Fruit fly (Drosophila melanogaster) whole organism, embryonic: ENCODE data around the gene CG1024.
A peak's percentile ranks its signal among the peaks of the same experiment; 100 is the strongest.

Experiments used
- Asciz ChIP-seq: fragments of 200-800 bp; sonication (Bioruptor generic); optimal IDR thresholded peaks from 2 replicates; lab custom pipeline; 2017; ENCODE audit warnings: missing biosample characterization, mild to moderate bottlenecking, missing genetic modification characterization, missing genetic modification reagents
- Atf-2 ChIP-seq: fragments of 200-800 bp; sonication (Bioruptor generic); optimal IDR thresholded peaks from 2 replicates; lab custom pipeline; 2016; ENCODE audit warnings: missing biosample characterization, missing genetic modification characterization
- B-H1 ChIP-seq: fragments of 200-800 bp; sonication (Bioruptor generic); IDR thresholded peaks from 3 replicates; pipeline ENCODE4 v1.3.6; 2022; ENCODE audit warnings: missing biosample characterization, missing genetic modification characterization
- Bgb ChIP-seq: fragments of 200-800 bp; sonication (Bioruptor generic); IDR thresholded peaks from 2 replicates; pipeline ENCODE4 v1.3.6; 2022; ENCODE audit warnings: missing biosample characterization, missing genetic modification characterization; ENCODE audit not compliant: partially characterized antibody
- CG10366 ChIP-seq: fragments of 200-800 bp; sonication (Bioruptor generic); IDR thresholded peaks from 2 replicates; pipeline ENCODE4 v1.3.6; 2022; ENCODE audit warnings: missing biosample characterization, missing genetic modification characterization
- CG10959 ChIP-seq: fragments of 200-800 bp; sonication (Bioruptor generic); IDR thresholded peaks from 2 replicates; pipeline ENCODE4 v1.3.6; 2022; ENCODE audit warnings: missing biosample characterization, missing genetic modification characterization
- CG12236 ChIP-seq: fragments of 200-800 bp; sonication (Bioruptor generic); optimal IDR thresholded peaks from 2 replicates; lab custom pipeline; 2016; ENCODE audit warnings: missing biosample characterization, missing genetic modification characterization
- CG12659 ChIP-seq: fragments of 200-800 bp; sonication (Bioruptor generic); optimal IDR thresholded peaks from 3 replicates; lab custom pipeline; 2017; ENCODE audit warnings: mild to moderate bottlenecking, missing biosample characterization, missing genetic modification reagents, missing genetic modification characterization
- CG13775 ChIP-seq: fragments of 200-800 bp; sonication (Bioruptor generic); optimal IDR thresholded peaks from 3 replicates; lab custom pipeline; 2017; ENCODE audit warnings: missing biosample characterization, mild to moderate bottlenecking, missing genetic modification characterization
- CG1647 ChIP-seq: fragments of 200-800 bp; sonication (Bioruptor generic); optimal IDR thresholded peaks from 3 replicates; lab custom pipeline; 2016; ENCODE audit warnings: missing biosample characterization, missing genetic modification characterization
- CG17359 ChIP-seq: fragments of 200-800 bp; sonication (Bioruptor generic); optimal IDR thresholded peaks from 3 replicates; lab custom pipeline; 2018; ENCODE audit warnings: missing biosample characterization, mild to moderate bottlenecking, missing genetic modification characterization, moderate library complexity
- CG18476 ChIP-seq: fragments of 200-800 bp; sonication (Bioruptor generic); optimal IDR thresholded peaks from 2 replicates; lab custom pipeline; 2016; ENCODE audit warnings: missing biosample characterization, mild to moderate bottlenecking, missing genetic modification characterization
- CG2202 ChIP-seq: fragments of 200-800 bp; sonication (Bioruptor generic); optimal IDR thresholded peaks from 2 replicates; lab custom pipeline; 2018; ENCODE audit warnings: missing biosample characterization, mild to moderate bottlenecking, missing genetic modification characterization
- CG30020 ChIP-seq: fragments of 200-800 bp; optimal IDR thresholded peaks from 2 replicates; lab custom pipeline; 2019; ENCODE audit warnings: missing biosample characterization, mild to moderate bottlenecking, missing genetic modification characterization, moderate library complexity
- CG34422 ChIP-seq: fragments of 200-800 bp; sonication (Bioruptor generic); IDR thresholded peaks from 3 replicates; pipeline ENCODE4 v1.3.6; 2022; ENCODE audit warnings: missing biosample characterization, missing genetic modification characterization
- CG5180 ChIP-seq: fragments of 200-800 bp; sonication (Bioruptor generic); optimal IDR thresholded peaks from 3 replicates; lab custom pipeline; 2017; ENCODE audit warnings: missing biosample characterization, missing genetic modification characterization, mild to moderate bottlenecking, moderate library complexity, missing genetic modification reagents
- CG6654 ChIP-seq: fragments of 200-800 bp; sonication (Bioruptor generic); optimal IDR thresholded peaks from 2 replicates; lab custom pipeline; 2017; ENCODE audit warnings: missing biosample characterization, mild to moderate bottlenecking, missing genetic modification characterization
- CG8359 ChIP-seq: fragments of 200-800 bp; sonication (Bioruptor generic); optimal IDR thresholded peaks from 2 replicates; lab custom pipeline; 2017; ENCODE audit warnings: missing biosample characterization, mild to moderate bottlenecking, missing genetic modification characterization, borderline replicate concordance
- CG9215 ChIP-seq: fragments of 200-800 bp; sonication (Bioruptor generic); IDR thresholded peaks from 2 replicates; pipeline ENCODE4 v1.3.6; 2022; ENCODE audit warnings: missing biosample characterization, missing genetic modification characterization
- CG9437 ChIP-seq: fragments of 200-800 bp; sonication (Bioruptor generic); optimal IDR thresholded peaks from 2 replicates; lab custom pipeline; 2018; ENCODE audit warnings: missing biosample characterization, mild to moderate bottlenecking, missing genetic modification characterization
- CHES-1-like ChIP-seq: fragments of 200-800 bp; sonication (Bioruptor generic); optimal IDR thresholded peaks from 2 replicates; lab custom pipeline; 2016; ENCODE audit warnings: missing biosample characterization, missing genetic modification characterization
- D ChIP-seq, 2 experiments: fragments of 200-800 bp in 1 of 2; fragments of >200 bp in 1 of 2; sonication (Bioruptor generic) in 1 of 2; optimal IDR thresholded peaks; 2 replicates in 1 of 2; 3 replicates in 1 of 2; lab custom pipeline; 2017; ENCODE audit warnings: mild to moderate bottlenecking in 1 of 2, missing biosample characterization in 1 of 2, missing genetic modification characterization in 1 of 2, missing genetic modification reagents in 1 of 2
- Dek ChIP-seq: fragments of 200-800 bp; sonication (Bioruptor generic); optimal IDR thresholded peaks from 3 replicates; lab custom pipeline; 2019; ENCODE audit warnings: missing biosample characterization, mild to moderate bottlenecking, missing genetic modification characterization, moderate library complexity
- Dip3 ChIP-seq: fragments of 200-800 bp; sonication (Bioruptor generic); optimal IDR thresholded peaks from 3 replicates; lab custom pipeline; 2016; ENCODE audit warnings: missing biosample characterization, missing genetic modification characterization
- Elba2 ChIP-seq: fragments of 200-800 bp; sonication (Bioruptor generic); optimal IDR thresholded peaks from 3 replicates; lab custom pipeline; 2016; ENCODE audit warnings: missing biosample characterization, missing genetic modification characterization
- HLH3B ChIP-seq: fragments of 200-800 bp; sonication (Bioruptor generic); IDR thresholded peaks from 2 replicates; pipeline ENCODE4 v1.3.6; 2022; ENCODE audit warnings: missing biosample characterization, missing genetic modification characterization
- HLH54F ChIP-seq: fragments of 200-800 bp; sonication (Bioruptor generic); optimal IDR thresholded peaks from 3 replicates; lab custom pipeline; 2016; ENCODE audit warnings: missing biosample characterization, missing genetic modification characterization
- Hey ChIP-seq: fragments of 200-800 bp; sonication (Bioruptor generic); optimal IDR thresholded peaks from 3 replicates; lab custom pipeline; 2018; ENCODE audit warnings: missing biosample characterization, mild to moderate bottlenecking, missing genetic modification characterization
- Jarid2 ChIP-seq: fragments of 200-800 bp; sonication (Bioruptor generic); optimal IDR thresholded peaks from 3 replicates; lab custom pipeline; 2017; ENCODE audit warnings: mild to moderate bottlenecking, missing biosample characterization, missing genetic modification reagents, missing genetic modification characterization
- Kr ChIP-seq: fragments of 200-800 bp; sonication (Bioruptor generic); optimal IDR thresholded peaks from 2 replicates; lab custom pipeline; 2017; ENCODE audit warnings: missing biosample characterization, mild to moderate bottlenecking, missing genetic modification characterization
- Ravus ChIP-seq: fragments of 200-800 bp; sonication (Bioruptor generic); IDR thresholded peaks from 2 replicates; pipeline ENCODE4 v1.3.6; 2022; ENCODE audit warnings: missing biosample characterization, missing genetic modification characterization
- Rx ChIP-seq: fragments of 200-800 bp; sonication (Bioruptor generic); IDR thresholded peaks from 2 replicates; pipeline ENCODE4 v1.3.6; 2022; ENCODE audit warnings: missing biosample characterization, missing genetic modification characterization
- Stat92E ChIP-seq, 3 experiments: fragments of >200 bp in 2 of 3; fragments of 200-800 bp in 1 of 3; sonication (Bioruptor generic) in 1 of 3; optimal IDR thresholded peaks; 2 replicates each; lab custom pipeline; 2017 to 2019; ENCODE audit warnings: missing biosample characterization in 3 of 3, missing genetic modification characterization in 3 of 3, mild to moderate bottlenecking in 1 of 3, moderate library complexity in 1 of 3
- Vsx1 ChIP-seq: fragments of 200-800 bp; sonication (Bioruptor generic); optimal IDR thresholded peaks from 2 replicates; lab custom pipeline; 2017; ENCODE audit warnings: missing biosample characterization, mild to moderate bottlenecking, missing genetic modification characterization, missing genetic modification reagents
- al ChIP-seq: fragments of 200-800 bp; sonication (Bioruptor generic); IDR thresholded peaks from 2 replicates; pipeline ENCODE4 v1.3.6; 2022; ENCODE audit warnings: missing biosample characterization, missing genetic modification characterization
- da ChIP-seq: fragments of 200-800 bp; sonication (Bioruptor generic); optimal IDR thresholded peaks from 2 replicates; lab custom pipeline; 2016; ENCODE audit warnings: missing biosample characterization, missing genetic modification characterization
- gsb ChIP-seq: fragments of 200-800 bp; sonication (Bioruptor generic); IDR thresholded peaks from 2 replicates; pipeline ENCODE4 v1.3.6; 2022; ENCODE audit warnings: missing biosample characterization, missing genetic modification characterization
- gt ChIP-seq: fragments of 200-800 bp; sonication (Bioruptor generic); IDR thresholded peaks from 2 replicates; pipeline ENCODE4 v1.3.6; 2022; ENCODE audit warnings: missing biosample characterization, missing genetic modification characterization
- lola ChIP-seq, 3 experiments: fragments of >200 bp in 2 of 3; fragments of 200-800 bp in 1 of 3; sonication (Bioruptor generic) in 1 of 3; optimal IDR thresholded peaks; 2 replicates each; lab custom pipeline; 2017 to 2019; ENCODE audit warnings: missing biosample characterization in 3 of 3, missing genetic modification characterization in 3 of 3, mild to moderate bottlenecking in 1 of 3, moderate library complexity in 1 of 3
- ro ChIP-seq: fragments of 200-800 bp; sonication (Bioruptor generic); IDR thresholded peaks from 2 replicates; pipeline ENCODE4 v1.3.6; 2022; ENCODE audit warnings: missing biosample characterization, missing genetic modification characterization
- sd ChIP-seq: fragments of 200-800 bp; sonication (Bioruptor generic); optimal IDR thresholded peaks from 3 replicates; lab custom pipeline; 2018; ENCODE audit warnings: missing biosample characterization, mild to moderate bottlenecking, missing genetic modification characterization, moderate library complexity
- sisA ChIP-seq: fragments of 200-800 bp; sonication (Bioruptor generic); IDR thresholded peaks from 2 replicates; pipeline ENCODE4 v1.3.6; 2022; ENCODE audit warnings: missing biosample characterization, missing genetic modification characterization
- sr ChIP-seq: fragments of 200-800 bp; sonication (Bioruptor generic); IDR thresholded peaks from 3 replicates; pipeline ENCODE4 v1.3.6; 2022; ENCODE audit warnings: missing biosample characterization, missing genetic modification characterization
- toy ChIP-seq: fragments of 200-800 bp; sonication (Bioruptor generic); IDR thresholded peaks from 2 replicates; pipeline ENCODE4 v1.3.6; 2022; ENCODE audit warnings: missing biosample characterization, missing genetic modification characterization
- trem ChIP-seq: fragments of 200-800 bp; optimal IDR thresholded peaks from 3 replicates; lab custom pipeline; 2019; ENCODE audit warnings: missing biosample characterization, mild to moderate bottlenecking, missing genetic modification characterization, moderate library complexity
- tup ChIP-seq: fragments of 200-800 bp; sonication (Bioruptor generic); optimal IDR thresholded peaks from 2 replicates; lab custom pipeline; 2016; ENCODE audit warnings: missing biosample characterization, mild to moderate bottlenecking, missing genetic modification characterization, moderate library complexity
- zen ChIP-seq: fragments of 200-800 bp; sonication (Bioruptor generic); optimal IDR thresholded peaks from 3 replicates; lab custom pipeline; 2018; ENCODE audit warnings: missing biosample characterization, mild to moderate bottlenecking, missing genetic modification characterization, moderate library complexity

Gene CG1024

DNA sequence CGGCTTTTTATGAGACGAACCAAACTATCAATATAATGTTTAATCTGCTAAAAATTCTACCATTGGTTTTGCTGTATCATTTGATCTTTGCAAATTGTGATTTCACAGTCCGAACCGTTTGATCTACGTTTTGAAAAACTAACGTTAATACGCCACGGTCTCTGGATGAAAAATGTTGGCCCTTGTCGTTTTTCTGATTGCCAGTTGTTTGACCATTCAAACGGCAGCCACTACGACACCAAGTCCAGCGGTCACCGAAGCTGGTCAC is 5.9 kb downstream of the CG1024 start, which contains the start of gene CG42564 (continued):
- TF ChIP-seq lola (GFP tag; optimal IDR thresholded peaks at IDR 0.05; lab: Kevin White, UChicago): no peak
- no peak for TF ChIP-seq da (GFP tag; lab: Kevin White, UChicago)
- no peak for TF ChIP-seq CG2202 (tag; lab: Kevin White, UChicago)
- TF ChIP-seq CG8359: no peak
- TF ChIP-seq CG18476 (GFP tag; lab: Kevin White, UChicago): no peak
- TF ChIP-seq, all 482 proteins: peak for 4

DNA sequence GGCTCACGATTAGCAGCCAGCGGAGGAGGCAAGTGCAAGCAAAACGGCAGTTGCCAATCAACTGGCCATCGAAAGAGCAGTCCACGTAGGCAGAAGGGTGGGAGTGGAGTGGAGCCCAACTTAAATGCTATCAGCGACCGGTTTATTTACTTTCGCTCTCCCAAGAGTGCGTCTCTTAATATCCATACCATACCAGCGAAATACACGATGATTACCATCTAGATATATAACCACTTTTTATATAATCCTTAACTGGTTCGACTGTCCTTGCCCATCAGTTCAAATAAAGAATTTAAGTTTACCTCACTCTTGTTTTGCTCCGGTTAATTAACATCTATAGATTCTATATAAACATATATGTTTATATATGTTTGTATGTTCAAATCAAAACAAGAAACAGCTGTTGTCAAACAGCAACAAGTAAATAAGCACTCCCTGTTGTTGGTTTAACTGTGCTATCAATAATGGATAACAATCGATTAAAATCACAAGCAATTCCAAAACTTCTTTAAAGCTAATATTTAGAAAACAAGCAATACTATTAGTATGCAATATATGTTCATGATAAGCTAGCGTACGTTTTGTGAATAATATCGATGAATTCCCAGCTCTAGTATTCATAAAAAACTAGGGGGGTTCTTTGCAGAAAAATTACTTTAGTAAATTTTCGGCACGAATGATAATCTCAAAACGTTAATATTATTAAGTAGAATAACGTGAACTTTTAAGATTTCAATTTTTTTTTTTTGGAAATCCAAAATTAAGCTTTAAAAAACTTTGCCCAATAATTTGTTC is 6.4 kb downstream of the CG1024 start:
- TF ChIP-seq Dek (tag; lab: Kevin White, UChicago) (no peak), CG9215 (no peak), Rx (no peak), tup (GFP tag; lab: Kevin White, UChicago) (peak; percentile 12), sr (GFP tag; lab: Robert Waterston, UW) (no peak), Kr (GFP tag; lab: Kevin White, UChicago) (no peak), CG10366 (GFP tag; lab: Robert Waterston, UW) (0 out of 2 replicates have a peak, but pooled peaks have one; percentile 13), CG1647 (GFP tag; lab: Kevin White, UChicago) (peak; percentile 50), CG12236 (GFP tag; lab: Kevin White, UChicago) (no peak), Atf-2 (GFP tag; lab: Kevin White, UChicago) (no peak), trem (peak; percentile 33), zen (tag; lab: Kevin White, UChicago) (no peak), CHES-1-like (GFP tag; lab: Kevin White, UChicago) (peak; percentile 13), CG34422 (GFP tag; lab: Robert Waterston, UW) (peak; percentile 43; the same call in 1 of the 3 replicates), CG13775 (GFP tag; lab: Kevin White, UChicago) (peak; percentile 35), Hey (no peak), Asciz (GFP tag; lab: Kevin White, UChicago) (peak; percentile 72), gsb (GFP tag; lab: Robert Waterston, UW) (peak; percentile 37; the same call in 1 of the 2 replicates), Jarid2 (GFP tag; lab: Kevin White, UChicago) (no peak), Dip3 (GFP tag; lab: Kevin White, UChicago) (no peak), Stat92E (GFP tag; optimal IDR thresholded peaks at IDR 0.05; lab: Kevin White, UChicago) (no peak), D (optimal IDR thresholded peaks at IDR 0.05; lab: Kevin White, UChicago) (no peak), D (GFP tag; optimal IDR thresholded peaks at IDR 0.05; lab: Kevin White, UChicago) (no peak), CG30020 (peak; percentile 61), CG6654 (GFP tag; lab: Kevin White, UChicago) (no peak), CG10959 (GFP tag; lab: Robert Waterston, UW) (no peak), Ravus (GFP tag; lab: Robert Waterston, UW) (no peak), sd (tag; lab: Kevin White, UChicago) (no peak), gt (GFP tag; lab: Robert Waterston, UW) (no peak), HLH3B (no peak; the same call in 1 of the 2 replicates), toy (GFP tag; lab: Robert Waterston, UW) (no peak), sisA (GFP tag; lab: Robert Waterston, UW) (no peak), B-H1 (GFP tag; lab: Robert Waterston, UW) (no peak; the same call in 2 of the 3 replicates), CG17359 (tag; lab: Kevin White, UChicago) (peak; percentile 35), al (0 out of 2 replicates have a peak, but pooled peaks have one; percentile 10), Elba2 (GFP tag; lab: Kevin White, UChicago) (no peak), Vsx1 (GFP tag; lab: Kevin White, UChicago) (peak; percentile 75), ro (GFP tag; lab: Robert Waterston, UW) (no peak), da (GFP tag; lab: Kevin White, UChicago) (no peak), Bgb (GFP tag; lab: Robert Waterston, UW) (no peak), CG12659 (GFP tag; lab: Kevin White, UChicago) (peak; percentile 71), CG5180 (GFP tag; lab: Kevin White, UChicago) (no peak), CG9437 (peak; percentile 36), HLH54F (GFP tag; lab: Kevin White, UChicago) (no peak)
